Worm (Caenorhabditis elegans) whole organism, L4 larva: ENCODE data around the gene ZC443.1.
A peak's percentile ranks its signal among the peaks of the same experiment; 100 is the strongest.

Source experiments
- D1046.2 ChIP-seq: fragments of 200-800 bp; sonication (Bioruptor generic); IDR thresholded peaks from 2 replicates; pipeline ENCODE4 v1.3.6; 2022; ENCODE audit warnings: missing genetic modification characterization, missing compliant biosample characterization
- F37D6.2 ChIP-seq: sonication (generic microtip); optimal IDR thresholded peaks from 2 replicates; lab custom pipeline; 2016; ENCODE audit warnings: mild to moderate bottlenecking, missing genetic modification characterization, missing compliant biosample characterization
- T20F7.1 ChIP-seq: fragments of 200-800 bp; sonication (Bioruptor generic); optimal IDR thresholded peaks from 2 replicates; lab custom pipeline; 2018; ENCODE audit warnings: mild to moderate bottlenecking, missing genetic modification characterization, missing compliant biosample characterization
- T26A8.4 ChIP-seq: fragments of 200-800 bp; sonication (Bioruptor generic); IDR thresholded peaks from 2 replicates; pipeline ENCODE4 v1.3.6; 2022; ENCODE audit warnings: missing genetic modification characterization, missing compliant biosample characterization
- ZK546.5 ChIP-seq, 2 experiments: sonication (generic microtip); optimal IDR thresholded peaks; 2 replicates each; lab custom pipeline; 2017; ENCODE audit warnings: missing biosample characterization in 2 of 2, missing genetic modification characterization in 2 of 2
- aha-1 ChIP-seq: fragments of 150-350 bp; peaks from one replicate; lab custom pipeline; 2014; ENCODE audit warnings: missing biosample characterization, missing genetic modification characterization
- arid-1 ChIP-seq: fragments of 200-800 bp; sonication (Bioruptor generic); conservative IDR thresholded peaks from 2 replicates; pipeline ENCODE4 v1.3.6; 2022; ENCODE audit warnings: missing genetic modification reagents, missing genetic modification characterization, missing compliant biosample characterization
- attf-4 ChIP-seq: sonication (generic microtip); optimal IDR thresholded peaks from 3 replicates; lab custom pipeline; 2017; ENCODE audit warnings: missing biosample characterization, missing genetic modification characterization
- ceh-28 ChIP-seq: fragments of 150-350 bp; optimal IDR thresholded peaks from 2 replicates; lab custom pipeline; 2014; ENCODE audit warnings: missing biosample characterization, missing genetic modification reagents, missing genetic modification characterization
- ctbp-1 ChIP-seq: fragments of 200-800 bp; sonication (Bioruptor generic); IDR thresholded peaks from 2 replicates; pipeline ENCODE4 v1.3.6; 2022; ENCODE audit warnings: missing genetic modification reagents, missing genetic modification characterization, missing compliant biosample characterization
- daf-16 ChIP-seq, 3 experiments: sonication (generic microtip); optimal IDR thresholded peaks; 2 replicates each; lab custom pipeline; 2016 to 2017; ENCODE audit warnings: missing genetic modification characterization in 3 of 3, missing genetic modification reagents in 3 of 3, mild to moderate bottlenecking in 2 of 3, missing compliant biosample characterization in 2 of 3, missing biosample characterization in 1 of 3, moderate library complexity in 1 of 3
- daf-19 ChIP-seq: fragments of 200-800 bp; sonication (Bioruptor generic); conservative IDR thresholded peaks from 2 replicates; pipeline ENCODE4 v1.3.6; 2022; ENCODE audit warnings: missing genetic modification characterization, missing compliant biosample characterization
- daf-8 ChIP-seq: fragments of 200-800 bp; sonication (Bioruptor generic); IDR thresholded peaks from 2 replicates; pipeline ENCODE4 v1.3.6; 2022; ENCODE audit warnings: missing genetic modification characterization, missing compliant biosample characterization
- dmd-6 ChIP-seq: fragments of 200-800 bp; sonication (Bioruptor generic); IDR thresholded peaks from 2 replicates; pipeline ENCODE4 v1.3.6; 2022; ENCODE audit warnings: missing genetic modification reagents, missing genetic modification characterization, missing compliant biosample characterization
- duxl-1 ChIP-seq: sonication (generic microtip); optimal IDR thresholded peaks from 2 replicates; lab custom pipeline; 2016; ENCODE audit warnings: mild to moderate bottlenecking, missing genetic modification characterization, moderate library complexity, missing compliant biosample characterization; ENCODE audit not compliant: poor library complexity
- dve-1 ChIP-seq: sonication (generic microtip); optimal IDR thresholded peaks from 2 replicates; lab custom pipeline; 2017; ENCODE audit warnings: antibody characterized with exemption, mild to moderate bottlenecking, missing genetic modification characterization, missing compliant biosample characterization; ENCODE audit not compliant: insufficient read depth
- hif-1 ChIP-seq, 2 experiments: sonication (generic microtip); optimal IDR thresholded peaks; 2 replicates each; lab custom pipeline; 2016 to 2017; ENCODE audit warnings: missing compliant biosample characterization in 2 of 2, missing genetic modification characterization in 2 of 2, missing genetic modification reagents in 2 of 2, missing genotype in 2 of 2, mild to moderate bottlenecking in 1 of 2
- hlh-11 ChIP-seq: fragments of 200-800 bp; sonication (Bioruptor generic); optimal IDR thresholded peaks from 2 replicates; lab custom pipeline; 2018; ENCODE audit warnings: mild to moderate bottlenecking, missing genetic modification characterization, missing compliant biosample characterization
- hlh-30 ChIP-seq: sonication (generic microtip); optimal IDR thresholded peaks from 2 replicates; lab custom pipeline; 2017; ENCODE audit warnings: antibody characterized with exemption, mild to moderate bottlenecking, missing genetic modification characterization, missing compliant biosample characterization; ENCODE audit not compliant: insufficient read depth
- lin-1 ChIP-seq: fragments of 200-800 bp; sonication (Bioruptor generic); IDR thresholded peaks from 2 replicates; pipeline ENCODE4 v1.3.6; 2022; ENCODE audit warnings: missing genetic modification reagents, missing genetic modification characterization, missing compliant biosample characterization
- lin-39 ChIP-seq: fragments of 150-350 bp; optimal IDR thresholded peaks from 2 replicates; lab custom pipeline; 2014; ENCODE audit warnings: missing biosample characterization, missing genetic modification reagents, missing genetic modification characterization
- mes-2 ChIP-seq: sonication (generic microtip); optimal IDR thresholded peaks from 2 replicates; lab custom pipeline; 2016; ENCODE audit warnings: missing genotype, mild to moderate bottlenecking, missing genetic modification characterization, missing compliant biosample characterization; ENCODE audit not compliant: poor library complexity, severe bottlenecking
- nhr-237 ChIP-seq: sonication (generic microtip); optimal IDR thresholded peaks from 2 replicates; lab custom pipeline; 2017; ENCODE audit warnings: missing biosample characterization, missing genetic modification characterization
- nhr-25 ChIP-seq: sonication (generic microtip); optimal IDR thresholded peaks from 2 replicates; lab custom pipeline; 2017; ENCODE audit warnings: missing genetic modification characterization, mild to moderate bottlenecking, missing compliant biosample characterization, antibody characterized with exemption, moderate library complexity, borderline replicate concordance; ENCODE audit not compliant: insufficient read depth
- nhr-28 ChIP-seq: fragments of 150-350 bp; optimal IDR thresholded peaks from 2 replicates; lab custom pipeline; 2014; ENCODE audit warnings: missing biosample characterization, missing genetic modification characterization
- nhr-41 ChIP-seq: fragments of 200-800 bp; sonication (Bioruptor generic); IDR thresholded peaks from 2 replicates; pipeline ENCODE4 v1.3.6; 2022; ENCODE audit warnings: missing genetic modification reagents, missing genetic modification characterization, missing compliant biosample characterization
- nhr-48 ChIP-seq: sonication (generic microtip); optimal IDR thresholded peaks from 2 replicates; lab custom pipeline; 2016; ENCODE audit warnings: mild to moderate bottlenecking, missing genetic modification characterization, missing compliant biosample characterization
- nhr-77 ChIP-seq: fragments of 150-350 bp; optimal IDR thresholded peaks from 2 replicates; lab custom pipeline; 2014; ENCODE audit warnings: missing biosample characterization, missing genetic modification characterization
- pha-4 ChIP-seq, 2 experiments: fragments of 150-350 bp in 1 of 2; fragments of 200-800 bp in 1 of 2; sonication (Bioruptor generic) in 1 of 2; IDR thresholded peaks in 1 of 2; optimal IDR thresholded peaks in 1 of 2; 2 replicates each; pipeline versions ENCODE4 v1.3.6 to Lab custom; 2014 to 2022; ENCODE audit warnings: missing genetic modification characterization in 2 of 2, missing genetic modification reagents in 2 of 2, missing biosample characterization in 1 of 2, missing compliant biosample characterization in 1 of 2
- php-3 ChIP-seq: fragments of 200-800 bp; sonication (Bioruptor generic); IDR thresholded peaks from 2 replicates; pipeline ENCODE4 v1.3.6; 2022; ENCODE audit warnings: missing genetic modification reagents, missing genetic modification characterization, missing compliant biosample characterization
- pqm-1 ChIP-seq: sonication (generic microtip); optimal IDR thresholded peaks from 2 replicates; lab custom pipeline; 2017; ENCODE audit warnings: missing biosample characterization, missing genetic modification characterization
- rbr-2 ChIP-seq: sonication (generic microtip); optimal IDR thresholded peaks from 2 replicates; lab custom pipeline; 2016; ENCODE audit warnings: missing genotype, missing genetic modification characterization, missing compliant biosample characterization
- saeg-2 ChIP-seq: fragments of 200-800 bp; sonication (Bioruptor generic); IDR thresholded peaks from 2 replicates; pipeline ENCODE4 v1.3.6; 2022; ENCODE audit warnings: missing genetic modification reagents, missing genetic modification characterization, missing compliant biosample characterization
- snpc-4 ChIP-seq: fragments of 150-350 bp; optimal IDR thresholded peaks from 2 replicates; lab custom pipeline; 2014; ENCODE audit warnings: missing biosample characterization, missing genetic modification characterization
- spr-3 ChIP-seq: fragments of 200-800 bp; sonication (Bioruptor generic); optimal IDR thresholded peaks from 2 replicates; lab custom pipeline; 2018; ENCODE audit warnings: mild to moderate bottlenecking, missing genetic modification characterization, missing compliant biosample characterization
- tra-1 ChIP-seq: fragments of 200-800 bp; sonication (Bioruptor generic); IDR thresholded peaks from 2 replicates; pipeline ENCODE4 v1.3.6; 2022; ENCODE audit warnings: missing genetic modification reagents, missing genetic modification characterization, missing compliant biosample characterization
- unc-130 ChIP-seq: sonication (generic microtip); optimal IDR thresholded peaks from 2 replicates; lab custom pipeline; 2016; ENCODE audit warnings: missing genetic modification reagents, missing genetic modification characterization, missing compliant biosample characterization
- unc-62 ChIP-seq, 3 experiments: fragments of 150-350 bp in 1 of 3; sonication (generic microtip); optimal IDR thresholded peaks in 2 of 3; peaks in 1 of 3; 1 replicate in 1 of 3; 2 replicates in 2 of 3; lab custom pipeline; 2014 to 2017; ENCODE audit warnings: missing biosample characterization in 3 of 3, missing genetic modification characterization in 3 of 3, missing genetic modification reagents in 3 of 3, missing genotype in 1 of 3
- zfp-3 ChIP-seq: fragments of 200-800 bp; sonication (Bioruptor generic); conservative IDR thresholded peaks from 2 replicates; pipeline ENCODE4 v1.3.6; 2022; ENCODE audit warnings: missing genetic modification reagents, missing genetic modification characterization, missing compliant biosample characterization
- zip-11 ChIP-seq: fragments of 200-800 bp; sonication (Bioruptor generic); IDR thresholded peaks from 2 replicates; pipeline ENCODE4 v1.3.6; 2022; ENCODE audit warnings: missing genetic modification characterization, missing compliant biosample characterization
- zip-2 ChIP-seq: fragments of 150-350 bp; optimal IDR thresholded peaks from 2 replicates; lab custom pipeline; 2014; ENCODE audit warnings: missing biosample characterization, missing genetic modification characterization
- ztf-11 ChIP-seq: fragments of 150-350 bp; optimal IDR thresholded peaks from 2 replicates; lab custom pipeline; 2014; ENCODE audit warnings: missing biosample characterization, missing genetic modification characterization
- ztf-7 ChIP-seq: fragments of 150-350 bp; optimal IDR thresholded peaks from 2 replicates; lab custom pipeline; 2014; ENCODE audit warnings: missing biosample characterization, missing genetic modification characterization

The ZC443.1 gene

DNA sequence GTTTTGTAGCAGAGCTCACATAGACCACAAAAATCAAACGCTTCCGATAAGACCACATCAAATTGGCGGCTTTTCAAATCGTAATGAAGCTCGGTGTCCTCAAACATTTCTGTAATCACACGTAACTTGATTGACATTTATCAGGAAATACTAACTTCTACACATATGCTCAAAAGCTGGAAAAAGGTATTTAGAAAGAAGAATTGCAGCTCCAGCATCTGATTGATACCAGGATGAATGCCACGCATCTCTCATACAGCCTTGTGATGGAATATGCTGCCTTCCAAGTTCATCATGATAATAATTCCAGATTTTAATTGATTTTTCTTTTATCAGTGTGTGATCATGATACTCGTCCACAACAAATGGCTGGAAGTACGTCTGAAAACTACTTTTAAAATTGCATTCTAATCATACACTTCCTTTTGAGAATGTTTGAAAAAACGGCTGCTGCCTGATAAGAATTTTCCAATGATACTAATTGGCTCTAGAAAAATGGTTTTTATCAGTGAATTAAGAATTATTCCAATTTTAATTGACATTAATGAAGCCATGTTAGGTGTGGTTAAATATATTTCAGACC lies 12.9 kb downstream of the ZC443.1 start (continued):
- TF ChIP-seq dve-1 (tag; lab: Kevin White, UChicago): peak; percentile 21
- TF ChIP-seq nhr-25 (tag; lab: Kevin White, UChicago): no peak

DNA sequence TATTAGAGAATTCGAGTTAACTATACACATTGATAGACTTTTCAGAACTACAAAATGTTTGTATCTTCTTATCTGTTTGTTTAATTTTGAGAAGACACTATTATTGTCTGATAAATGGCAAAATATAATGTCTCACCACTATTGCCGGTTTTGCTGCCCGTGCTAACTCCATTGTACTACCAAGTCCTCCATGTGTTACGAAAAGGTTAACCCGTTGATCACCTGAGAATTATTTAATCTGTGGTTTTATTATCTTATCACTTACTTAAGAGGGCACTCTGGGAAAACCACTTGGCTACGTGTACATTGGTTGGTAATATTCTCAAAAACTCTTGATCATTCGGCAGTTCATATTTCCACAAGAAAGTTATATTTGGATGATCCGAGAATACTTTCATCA lies 14.0 kb downstream of the ZC443.1 start:
- TF ChIP-seq zip-11: no peak
- TF ChIP-seq ZK546.5 (tag; optimal IDR thresholded peaks at IDR 0.05; lab: Kevin White, UChicago): no peak
- no peak for TF ChIP-seq nhr-41 (GFP tag; lab: Robert Waterston, UW)
- TF ChIP-seq hlh-11: peak; percentile 34
- TF ChIP-seq dve-1 (tag; lab: Kevin White, UChicago): peak; percentile 38
- TF ChIP-seq lin-39 (tag; lab: Kevin White, UChicago): no peak
- TF ChIP-seq mes-2 (tag; lab: Kevin White, UChicago): no peak
- TF ChIP-seq unc-130 (GFP tag; lab: Kevin White, UChicago): no peak
- no peak for TF ChIP-seq attf-4 (tag; lab: Kevin White, UChicago)
- peak; percentile 29 for TF ChIP-seq nhr-28 (tag; lab: Kevin White, UChicago)
- no peak for TF ChIP-seq nhr-237 (tag; lab: Kevin White, UChicago)
- no peak for TF ChIP-seq unc-62 (GFP tag; optimal IDR thresholded peaks at IDR 0.05 in 1 of 2; lab: Kevin White, UChicago)
- TF ChIP-seq unc-62 (tag; optimal IDR thresholded peaks at IDR 0.05; lab: Kevin White, UChicago): no peak
- no peak for TF ChIP-seq arid-1 (GFP tag; lab: Robert Waterston, UW)
- TF ChIP-seq pqm-1 (tag; lab: Kevin White, UChicago): no peak
- TF ChIP-seq aha-1: no peak
- no peak for TF ChIP-seq rbr-2 (tag; lab: Kevin White, UChicago)
- no peak for TF ChIP-seq daf-8
- no peak for TF ChIP-seq duxl-1
- TF ChIP-seq daf-19 (GFP tag; lab: Robert Waterston, UW): no peak
- no peak for TF ChIP-seq nhr-48 (tag; lab: Kevin White, UChicago)
- TF ChIP-seq lin-1: no peak
- TF ChIP-seq hif-1 (tag; optimal IDR thresholded peaks at IDR 0.05; lab: Kevin White, UChicago): no peak
- TF ChIP-seq T26A8.4 (GFP tag; lab: Robert Waterston, UW): no peak
- no peak for TF ChIP-seq pha-4 (GFP tag; IDR thresholded peaks at IDR 0.05; lab: Robert Waterston, UW)
- no peak for TF ChIP-seq pha-4 (tag; optimal IDR thresholded peaks at IDR 0.05; lab: Kevin White, UChicago)
- no peak for TF ChIP-seq F37D6.2 (tag; lab: Kevin White, UChicago)
- TF ChIP-seq, all 104 proteins: peak for 3

DNA sequence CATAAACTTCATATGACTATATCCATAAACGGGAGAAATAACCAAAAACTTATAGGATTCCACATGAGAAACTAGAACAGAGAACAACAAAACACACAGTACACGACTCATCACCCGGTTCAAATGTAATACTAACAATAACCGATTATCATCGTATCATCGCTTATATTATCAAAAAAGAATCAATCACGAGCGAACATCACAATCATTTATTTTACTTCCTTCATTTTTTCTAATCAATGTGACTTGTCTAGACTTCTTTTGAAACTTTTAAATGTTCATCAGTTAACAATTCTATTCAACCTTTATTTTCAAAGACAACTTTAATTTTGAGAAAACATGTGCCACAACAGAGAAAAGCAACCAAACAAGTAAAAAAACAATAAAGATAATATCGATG lies 14.7 kb downstream of the ZC443.1 start, which contains the start of gene ugt-4:
ugt-4 (minus strand) TSS at position 141 of the 400 bp plus-strand sequence.
- no peak for TF ChIP-seq nhr-48 (tag; lab: Kevin White, UChicago)
- no peak for TF ChIP-seq zfp-3 (GFP tag; lab: Robert Waterston, UW)
- peak; percentile 52 for TF ChIP-seq T20F7.1 (GFP tag; lab: Kevin White, UChicago)
- TF ChIP-seq dmd-6 (GFP tag; lab: Robert Waterston, UW): peak; percentile 61; the same call in 1 of the 2 replicates
- no peak for TF ChIP-seq saeg-2
- peak; percentile 49 for TF ChIP-seq pqm-1 (tag; lab: Kevin White, UChicago)
- TF ChIP-seq ceh-28 (tag; lab: Kevin White, UChicago): no peak
- no peak for TF ChIP-seq arid-1 (GFP tag; lab: Robert Waterston, UW)
- TF ChIP-seq zip-2: no peak
- no peak for TF ChIP-seq tra-1 (GFP tag; lab: Robert Waterston, UW)
- TF ChIP-seq D1046.2: no peak
- peak; percentile 67 for TF ChIP-seq dve-1 (tag; lab: Kevin White, UChicago)
- peak; percentile 53 for TF ChIP-seq nhr-77
- no peak for TF ChIP-seq snpc-4 (tag; lab: Kevin White, UChicago)
- TF ChIP-seq daf-19 (GFP tag; lab: Robert Waterston, UW): no peak
- no peak for TF ChIP-seq ctbp-1 (GFP tag; lab: Robert Waterston, UW)
- no peak for TF ChIP-seq ztf-11 (tag; lab: Kevin White, UChicago)
- TF ChIP-seq aha-1: no peak
- 0 out of 2 replicates have a peak, but pooled peaks have one; percentile 6 for TF ChIP-seq php-3 (GFP tag; lab: Robert Waterston, UW)
- TF ChIP-seq hlh-11: peak; percentile 65
- peak; percentile 65 for TF ChIP-seq hlh-30
- TF ChIP-seq daf-16 (GFP tag; optimal IDR thresholded peaks at IDR 0.05; lab: Kevin White, UChicago): no peak
- peak; percentile 35 for TF ChIP-seq daf-16 (tag; optimal IDR thresholded peaks at IDR 0.05; lab: Kevin White, UChicago)
- peak; percentile 75 for TF ChIP-seq nhr-28 (tag; lab: Kevin White, UChicago)
- TF ChIP-seq ztf-7 (tag; lab: Kevin White, UChicago): no peak
- TF ChIP-seq unc-62 (GFP tag; optimal IDR thresholded peaks at IDR 0.05 in 1 of 2; lab: Kevin White, UChicago): peak in 1 of 2 experiments; percentile 80
- TF ChIP-seq unc-62 (tag; optimal IDR thresholded peaks at IDR 0.05; lab: Kevin White, UChicago): no peak
- no peak for TF ChIP-seq spr-3
- TF ChIP-seq, all 104 proteins: peak for 11
